Worm (Caenorhabditis elegans): ENCODE data around the gene F35A5.5.
A peak's percentile ranks its signal among the peaks of the same experiment; 100 is the strongest.

The F35A5.5 gene

DNA sequence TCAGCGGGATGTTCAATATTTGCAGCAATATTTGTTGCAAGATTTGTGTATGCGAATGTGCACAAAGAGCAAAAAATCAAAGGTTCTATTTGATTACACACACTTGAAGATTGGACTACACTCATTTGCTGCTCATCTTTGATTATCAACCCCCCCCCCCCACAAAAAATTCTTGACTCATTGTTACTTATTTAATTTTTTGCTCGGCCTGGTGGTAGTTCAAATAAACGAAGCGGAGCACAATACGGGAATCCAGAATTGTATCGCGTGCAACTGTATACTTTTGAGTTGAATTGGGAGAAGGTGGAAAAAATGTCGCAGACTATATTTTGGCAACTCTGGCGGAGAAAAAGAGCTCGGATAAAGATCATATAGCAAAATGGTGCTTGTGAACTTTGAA lies at the start of gene F35A5.5:
Gene F35A5.5, minus strand, starts transcription at position 101 of the 400 bp plus-strand sequence.
- TF ChIP-seq unc-62 (GFP tag; optimal IDR thresholded peaks at IDR 0.05) = no peak
- no peak for TF ChIP-seq zim-3 (tag; optimal IDR thresholded peaks at IDR 0.05)
- no peak for TF ChIP-seq attf-3 (GFP tag; conservative IDR thresholded peaks at IDR 0.05)
- TF ChIP-seq attf-5 (GFP tag; optimal IDR thresholded peaks at IDR 0.05) = no peak
- no peak for TF ChIP-seq rpc-1 (optimal IDR thresholded peaks at IDR 0.05)
- no peak for TF ChIP-seq rpc-1 (tag; optimal IDR thresholded peaks at IDR 0.05)
- TF ChIP-seq nhr-90 (tag; optimal IDR thresholded peaks at IDR 0.05) = no peak
- no peak for TF ChIP-seq nhr-179 (tag; optimal IDR thresholded peaks at IDR 0.05)
- TF ChIP-seq mxl-1 (tag; optimal IDR thresholded peaks at IDR 0.05) = no peak
- no peak for TF ChIP-seq Y95B8A.8 (GFP tag; IDR thresholded peaks at IDR 0.05)
- no peak for TF ChIP-seq die-1 (tag; optimal IDR thresholded peaks at IDR 0.05)
- TF ChIP-seq C17E4.6 (GFP tag; IDR thresholded peaks at IDR 0.05) = no peak
- TF ChIP-seq lin-40 (tag; optimal IDR thresholded peaks at IDR 0.05) = no peak
- TF ChIP-seq aptf-3 (GFP tag; IDR thresholded peaks at IDR 0.05) = no peak
- no peak for TF ChIP-seq hmg-1.2 (GFP tag; IDR thresholded peaks at IDR 0.05)
- no peak for TF ChIP-seq F57C9.4 (tag; optimal IDR thresholded peaks at IDR 0.05)
- no peak for TF ChIP-seq ZK185.1 (tag; optimal IDR thresholded peaks at IDR 0.05; ENCODE audit: poor library complexity, severe bottlenecking)
- no peak for TF ChIP-seq ekl-4 (GFP tag; IDR thresholded peaks at IDR 0.05)
- no peak for TF ChIP-seq egrh-3 (GFP tag; IDR thresholded peaks at IDR 0.05)
- TF ChIP-seq snpc-1.3 (tag; optimal IDR thresholded peaks at IDR 0.05; ENCODE audit: insufficient read depth) = no peak
- TF ChIP-seq F37B4.10 (GFP tag; IDR thresholded peaks at IDR 0.05) = no peak

DNA sequence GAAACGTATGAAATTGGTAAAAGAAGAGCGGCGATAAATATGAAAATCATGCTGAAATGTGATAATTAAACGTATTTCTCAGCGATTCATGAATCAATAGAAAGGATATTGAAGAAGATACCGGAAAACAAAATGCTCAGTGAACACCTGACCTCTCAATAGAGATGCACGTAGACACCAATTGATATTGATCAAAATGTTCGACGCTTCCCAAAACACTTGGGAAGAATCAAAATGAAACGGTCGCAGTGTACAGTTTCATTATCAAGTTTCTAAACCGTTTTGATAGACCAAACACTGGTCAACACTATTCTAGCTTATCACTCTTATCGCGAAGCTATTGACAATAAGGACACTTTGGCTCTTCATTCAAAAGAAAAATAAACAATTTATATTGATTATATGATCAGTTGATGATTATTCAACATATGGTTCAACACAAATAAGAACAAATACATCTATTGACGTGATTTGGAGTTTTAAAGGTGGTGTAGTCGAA lies 46.9 kb upstream of the F35A5.5 start, which contains the start of gene ttr-48:
Gene ttr-48, minus strand, starts transcription at position 51 of the 499 bp plus-strand sequence.
- TF ChIP-seq nfya-1 (tag; optimal IDR thresholded peaks at IDR 0.05; ENCODE audit: borderline replicate concordance, insufficient read depth) (no peak), nhr-80 (tag; optimal IDR thresholded peaks at IDR 0.05) (peak; percentile 76), cebp-1 (GFP tag; IDR thresholded peaks at IDR 0.05) (no peak), cebp-1 (tag; optimal IDR thresholded peaks at IDR 0.05) (peak; percentile 2)

DNA sequence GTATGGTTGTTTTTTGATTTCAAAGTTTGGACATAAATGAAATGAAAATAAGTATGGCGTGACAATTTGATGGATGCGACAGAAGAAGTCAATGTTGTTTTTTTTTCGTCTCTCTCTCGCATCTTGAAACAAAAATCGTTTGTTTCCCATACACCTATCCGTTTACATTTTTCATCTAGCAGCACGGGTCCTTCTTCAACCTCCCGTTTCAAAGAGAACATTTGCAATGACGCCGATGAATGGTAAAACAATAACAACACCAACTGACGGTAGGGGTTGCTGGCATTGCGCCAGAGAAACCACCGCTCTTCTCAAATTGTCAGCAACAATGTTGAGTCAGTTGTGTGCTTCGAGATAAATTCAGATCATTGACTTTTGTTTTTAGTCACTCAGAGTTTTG lies 43.6 kb upstream of the F35A5.5 start:
- TF ChIP-seq B0035.1 (tag; optimal IDR thresholded peaks at IDR 0.05) (no peak), somi-1 (GFP tag; optimal IDR thresholded peaks at IDR 0.05) (peak; percentile 46), nhr-80 (tag; optimal IDR thresholded peaks at IDR 0.05) (no peak), K12H6.12 (tag; optimal IDR thresholded peaks at IDR 0.05) (peak; percentile 45), ceh-91 (GFP tag; IDR thresholded peaks at IDR 0.05) (no peak)

DNA sequence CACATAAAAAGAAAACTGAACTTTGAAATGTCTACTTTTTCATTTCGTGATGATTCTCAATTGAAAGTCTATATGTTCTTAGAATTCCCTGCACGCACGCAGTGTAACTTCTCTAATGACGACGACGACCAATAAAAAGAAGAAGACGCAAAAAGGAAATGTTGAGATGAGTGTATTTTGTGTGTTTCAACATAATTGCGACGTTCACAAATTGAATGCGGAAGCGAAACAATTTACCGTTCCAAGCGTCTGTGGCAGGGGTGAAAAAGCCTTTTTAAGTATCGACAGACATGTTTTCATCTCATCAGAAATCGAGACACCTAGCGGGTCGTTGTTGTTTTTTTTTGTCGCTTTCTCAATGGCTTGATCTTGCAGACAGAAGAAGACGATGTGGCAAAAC lies 43.1 kb upstream of the F35A5.5 start:
- no peak for TF ChIP-seq attf-3 (GFP tag; conservative IDR thresholded peaks at IDR 0.05)
- no peak for TF ChIP-seq hlh-26 (GFP tag; conservative IDR thresholded peaks at IDR 0.05)
- no peak for TF ChIP-seq T07F8.4 (tag; optimal IDR thresholded peaks at IDR 0.05)
- no peak for TF ChIP-seq B0019.2 (GFP tag; conservative IDR thresholded peaks at IDR 0.05)
- TF ChIP-seq nhr-90 (tag; optimal IDR thresholded peaks at IDR 0.05) = no peak
- TF ChIP-seq pha-4 (tag; optimal IDR thresholded peaks at IDR 0.05) = no peak
- peak; percentile 30 for TF ChIP-seq lin-40 (tag; optimal IDR thresholded peaks at IDR 0.05)
- no peak for TF ChIP-seq somi-1 (GFP tag; optimal IDR thresholded peaks at IDR 0.05)

DNA sequence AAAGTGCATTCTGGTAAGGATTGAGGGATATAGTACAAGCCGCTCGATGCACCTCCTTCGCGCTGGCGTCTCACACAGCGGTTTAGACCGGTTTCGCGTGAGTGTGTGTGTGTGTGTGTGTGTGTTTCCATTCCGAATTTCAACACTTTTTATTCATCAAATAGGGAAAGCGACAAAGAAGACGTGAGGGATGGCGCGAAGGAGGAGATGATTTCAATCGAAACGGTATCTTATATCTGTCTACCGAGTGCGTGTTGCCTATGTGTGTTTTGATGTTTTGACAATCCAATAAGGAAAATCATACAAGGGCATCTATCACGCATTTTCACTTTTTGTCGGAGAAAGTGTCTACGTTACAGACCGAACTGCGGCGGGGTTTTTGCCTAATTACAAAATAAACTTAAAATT lies 42.2 kb upstream of the F35A5.5 start:
- TF ChIP-seq ceh-27 (GFP tag; optimal IDR thresholded peaks at IDR 0.05) = peak; percentile 2
- no peak for TF ChIP-seq F39B2.1 (GFP tag; IDR thresholded peaks at IDR 0.05)
- TF ChIP-seq cebp-1 (GFP tag; IDR thresholded peaks at IDR 0.05) = no peak
- peak; percentile 43 for TF ChIP-seq cebp-1 (tag; optimal IDR thresholded peaks at IDR 0.05)

All from whole organism, young adult.